Worm (Caenorhabditis elegans): ENCODE data around the gene D2023.6.

The D2023.6 gene

ce11 chrV:11857756-11858155 lies 30.6 kb downstream of the D2023.6 start (continued):
- TF ChIP-seq pha-4 (GFP tag; IDR thresholded peaks at IDR 0.05): no peak
- no peak for TF ChIP-seq pha-4 (tag; optimal IDR thresholded peaks at IDR 0.05)
- TF ChIP-seq egl-27 (tag; optimal IDR thresholded peaks at IDR 0.05): no peak

- TF ChIP-seq aha-1 (tag) (peak; percentile 65), Y105C5A.15 (GFP tag; IDR thresholded peaks at IDR 0.05) (no peak)
Measured at ce11 chrV:11858299-11858698, 31.1 kb downstream of the D2023.6 start.

- no peak for TF ChIP-seq T20F7.1 (GFP tag; optimal IDR thresholded peaks at IDR 0.05)
- TF ChIP-seq lir-3 (tag; optimal IDR thresholded peaks at IDR 0.05): no peak
- TF ChIP-seq daf-16 (GFP tag; optimal IDR thresholded peaks at IDR 0.05): no peak
- peak; percentile 67 for TF ChIP-seq daf-16 (tag; optimal IDR thresholded peaks at IDR 0.05)
- TF ChIP-seq nhr-48 (tag; optimal IDR thresholded peaks at IDR 0.05): peak; percentile 95
- TF ChIP-seq attf-4 (tag; optimal IDR thresholded peaks at IDR 0.05): no peak
- no peak for TF ChIP-seq aha-1 (tag)
- TF ChIP-seq dve-1 (tag; optimal IDR thresholded peaks at IDR 0.05; ENCODE audit: insufficient read depth): peak; percentile 10
- TF ChIP-seq T26A8.4 (GFP tag; IDR thresholded peaks at IDR 0.05): no peak
- no peak for TF ChIP-seq ZK337.2 (GFP tag; IDR thresholded peaks at IDR 0.05)
- no peak for TF ChIP-seq fos-1 (tag; optimal IDR thresholded peaks at IDR 0.05)
- no peak for TF ChIP-seq dmd-8 (GFP tag; IDR thresholded peaks at IDR 0.05)
- no peak for TF ChIP-seq aly-2 (tag; optimal IDR thresholded peaks at IDR 0.05)
- no peak for TF ChIP-seq nhr-111 (GFP tag; optimal IDR thresholded peaks at IDR 0.05)
- TF ChIP-seq tra-1 (GFP tag; IDR thresholded peaks at IDR 0.05): no peak
- no peak for TF ChIP-seq spr-1 (tag; optimal IDR thresholded peaks at IDR 0.05)
- TF ChIP-seq zip-11 (GFP tag; IDR thresholded peaks at IDR 0.05): no peak
- no peak for TF ChIP-seq Y75B8A.6 (GFP tag; IDR thresholded peaks at IDR 0.05)
- no peak for TF ChIP-seq egl-27 (tag; optimal IDR thresholded peaks at IDR 0.05)
- TF ChIP-seq rbr-2 (tag; optimal IDR thresholded peaks at IDR 0.05): no peak
- no peak for TF ChIP-seq F10B5.3 (tag; optimal IDR thresholded peaks at IDR 0.05)
- TF ChIP-seq F37D6.2 (tag; optimal IDR thresholded peaks at IDR 0.05): no peak
- no peak for TF ChIP-seq ces-1 (GFP tag; optimal IDR thresholded peaks at IDR 0.05)
- no peak for TF ChIP-seq snpc-4 (tag; optimal IDR thresholded peaks at IDR 0.05)
- TF ChIP-seq mxl-2 (GFP tag; conservative IDR thresholded peaks at IDR 0.05): no peak
- no peak for TF ChIP-seq ama-1 (optimal IDR thresholded peaks at IDR 0.05)
- TF ChIP-seq F44E2.7 (GFP tag; IDR thresholded peaks at IDR 0.05): no peak
- no peak for TF ChIP-seq Y5F2A.4 (GFP tag; optimal IDR thresholded peaks at IDR 0.05)
- TF ChIP-seq lim-7 (GFP tag; IDR thresholded peaks at IDR 0.05): no peak
- no peak for TF ChIP-seq arid-1 (GFP tag; conservative IDR thresholded peaks at IDR 0.05)
- peak; percentile 59 to 90 for TF ChIP-seq mdl-1 (tag; optimal IDR thresholded peaks at IDR 0.05)
- no peak for TF ChIP-seq daf-19 (GFP tag; conservative IDR thresholded peaks at IDR 0.05)
- no peak for TF ChIP-seq set-16 (GFP tag; IDR thresholded peaks at IDR 0.05)
- no peak for TF ChIP-seq ceh-44 (GFP tag; IDR thresholded peaks at IDR 0.05)
- no peak for TF ChIP-seq unc-39 (tag; optimal IDR thresholded peaks at IDR 0.05)
- TF ChIP-seq egl-43 (GFP tag; IDR thresholded peaks at IDR 0.05): no peak
- no peak for TF ChIP-seq dmd-9 (GFP tag; IDR thresholded peaks at IDR 0.05)
- peak; percentile 14; the same call in 1 of the 2 replicates for TF ChIP-seq ceh-20 (GFP tag; IDR thresholded peaks at IDR 0.05)
- no peak for TF ChIP-seq pha-4 (GFP tag; IDR thresholded peaks at IDR 0.05)
- TF ChIP-seq pha-4 (tag; optimal IDR thresholded peaks at IDR 0.05): peak; percentile 23
- TF ChIP-seq ceh-82 (tag; optimal IDR thresholded peaks at IDR 0.05): no peak
- TF ChIP-seq unc-130 (GFP tag; optimal IDR thresholded peaks at IDR 0.05): no peak
- no peak for TF ChIP-seq nhr-10 (tag; optimal IDR thresholded peaks at IDR 0.05)
- no peak for TF ChIP-seq fkh-10 (GFP tag; optimal IDR thresholded peaks at IDR 0.05)
- no peak for TF ChIP-seq nhr-41 (GFP tag; IDR thresholded peaks at IDR 0.05)
- TF ChIP-seq hlh-11 (tag; optimal IDR thresholded peaks at IDR 0.05): peak; percentile 72
Measured at ce11 chrV:11859082-11859858, 32.1 kb downstream of the D2023.6 start.
